Fruit fly (Drosophila melanogaster): Measurements from ENCODE around the gene ATPsynE.

ATPsynE gene

DNA sequence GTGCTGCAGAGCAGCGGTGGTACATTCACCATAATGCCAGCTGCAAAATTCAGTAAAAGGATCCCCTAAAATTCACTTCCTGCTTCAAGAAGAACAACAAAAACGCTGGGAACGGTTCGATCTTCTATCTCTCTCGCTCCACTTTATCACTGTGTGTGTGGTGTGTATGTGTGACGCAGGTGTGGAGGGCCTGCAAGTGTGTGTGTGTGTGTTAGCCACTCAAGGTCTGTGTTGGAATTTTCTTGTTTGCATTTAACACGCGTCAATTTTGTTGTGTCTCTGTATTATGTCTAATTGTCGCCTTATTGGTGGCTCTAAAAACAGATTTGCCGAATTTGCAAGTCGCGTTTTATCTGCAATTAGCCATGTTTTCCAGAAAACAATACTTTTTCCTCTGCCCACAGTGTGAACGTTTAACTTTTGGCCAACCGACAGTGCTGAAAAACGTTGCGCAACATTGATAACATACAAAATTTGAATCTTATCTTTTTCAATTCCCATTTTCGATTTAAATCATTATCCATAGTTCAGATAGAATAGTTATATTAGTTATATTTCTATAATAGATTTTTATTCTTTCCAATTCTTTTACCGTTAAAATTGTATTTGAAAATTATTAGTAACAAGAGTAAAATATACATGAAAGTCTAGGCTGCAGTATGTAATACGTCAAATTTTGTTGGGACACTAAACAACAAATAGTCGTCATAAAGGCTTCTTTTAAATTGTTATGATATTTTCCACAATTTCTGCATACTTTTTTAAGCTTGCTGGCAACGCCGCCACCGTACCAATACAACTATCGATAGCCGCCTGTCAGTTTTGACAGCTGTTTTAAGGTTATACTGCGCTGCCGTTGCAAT is at the start of gene ATPsynE, which contains the start of gene Afti (continued):
- no peak for TF ChIP-seq CG11723 (GFP tag; optimal IDR thresholded peaks at IDR 0.05)
- peak; percentile 76 for TF ChIP-seq row (GFP tag; IDR thresholded peaks at IDR 0.05)
- no peak for TF ChIP-seq gcm2 (GFP tag; optimal IDR thresholded peaks at IDR 0.05)
- no peak for TF ChIP-seq CG3726 (GFP tag; IDR thresholded peaks at IDR 0.05)
- no peak for TF ChIP-seq rib (GFP tag; IDR thresholded peaks at IDR 0.05)
- peak; percentile 65 for TF ChIP-seq Myb (GFP tag; optimal IDR thresholded peaks at IDR 0.05)
- peak; percentile 62 for TF ChIP-seq fd3F (GFP tag; optimal IDR thresholded peaks at IDR 0.05)
- TF ChIP-seq CG1647 (GFP tag; optimal IDR thresholded peaks at IDR 0.05): peak; percentile 58
- no peak for TF ChIP-seq wek (GFP tag; optimal IDR thresholded peaks at IDR 0.05)
- TF ChIP-seq CG14710 (tag; optimal IDR thresholded peaks at IDR 0.05): peak; percentile 83
- TF ChIP-seq Hand (GFP tag; optimal IDR thresholded peaks at IDR 0.05): no peak
- peak; percentile 72 for TF ChIP-seq CG14441 (GFP tag; IDR thresholded peaks at IDR 0.05)
- peak; percentile 46 for TF ChIP-seq CG10979 (tag; optimal IDR thresholded peaks at IDR 0.05)
- peak; percentile 65 for TF ChIP-seq ems (GFP tag; optimal IDR thresholded peaks at IDR 0.05)
- TF ChIP-seq CG11560 (tag; IDR thresholded peaks at IDR 0.05): peak; percentile 54; the same call in 1 of the 3 replicates
- TF ChIP-seq B-H1 (GFP tag; IDR thresholded peaks at IDR 0.05): peak; percentile 59; the same call in 1 of the 3 replicates
- TF ChIP-seq exex (tag; optimal IDR thresholded peaks at IDR 0.05): no peak
- TF ChIP-seq CG6854 (GFP tag; optimal IDR thresholded peaks at IDR 0.05): no peak
- TF ChIP-seq CTCF (GFP tag; optimal IDR thresholded peaks at IDR 0.05): peak; percentile 46
- TF ChIP-seq Drgx (GFP tag; IDR thresholded peaks at IDR 0.05): 0 out of 2 replicates have a peak, but pooled peaks have one; percentile 15
- peak; percentile 35 for TF ChIP-seq hbn (GFP tag; IDR thresholded peaks at IDR 0.05; ENCODE audit: partially characterized antibody)
- TF ChIP-seq CG2129 (GFP tag; IDR thresholded peaks at IDR 0.05; ENCODE audit: partially characterized antibody): peak; percentile 35; the same call in 1 of the 2 replicates
- no peak for TF ChIP-seq CG7839 (tag; optimal IDR thresholded peaks at IDR 0.05)
- TF ChIP-seq HLH4C (GFP tag; IDR thresholded peaks at IDR 0.05; ENCODE audit: partially characterized antibody): peak; percentile 59
- no peak for TF ChIP-seq schlank (tag; optimal IDR thresholded peaks at IDR 0.05)
- TF ChIP-seq dan (GFP tag; IDR thresholded peaks at IDR 0.05): no peak
- no peak for TF ChIP-seq CG31365 (tag; optimal IDR thresholded peaks at IDR 0.05)
- no peak for TF ChIP-seq pros (GFP tag; optimal IDR thresholded peaks at IDR 0.05)
- peak; percentile 38 for TF ChIP-seq NC2β (GFP tag; optimal IDR thresholded peaks at IDR 0.05)
- TF ChIP-seq CG13424 (tag; optimal IDR thresholded peaks at IDR 0.05): peak; percentile 71
- TF ChIP-seq CG8281 (tag; optimal IDR thresholded peaks at IDR 0.05): no peak
- TF ChIP-seq NK7.1 (GFP tag; optimal IDR thresholded peaks at IDR 0.05): no peak
- TF ChIP-seq Oaz (GFP tag; IDR thresholded peaks at IDR 0.05): 0 out of 2 replicates have a peak, but pooled peaks have one; percentile 11
- TF ChIP-seq CG2120 (GFP tag; optimal IDR thresholded peaks at IDR 0.05): peak; percentile 79
- TF ChIP-seq CG9817 (tag; optimal IDR thresholded peaks at IDR 0.05): peak; percentile 85
- peak; percentile 40 for TF ChIP-seq CG7987 (GFP tag; optimal IDR thresholded peaks at IDR 0.05)
- TF ChIP-seq pfk (GFP tag; optimal IDR thresholded peaks at IDR 0.05): no peak
- TF ChIP-seq CG30403 (GFP tag; optimal IDR thresholded peaks at IDR 0.05): peak; percentile 79
- no peak for TF ChIP-seq mld (GFP tag; IDR thresholded peaks at IDR 0.05; ENCODE audit: partially characterized antibody)
- peak; percentile 37; the same call in 1 of the 2 replicates for TF ChIP-seq wdn (GFP tag; IDR thresholded peaks at IDR 0.05)
- no peak for TF ChIP-seq CG11504 (tag; optimal IDR thresholded peaks at IDR 0.05)
- no peak for TF ChIP-seq Dfd (GFP tag; optimal IDR thresholded peaks at IDR 0.05)
- TF ChIP-seq sd (tag; optimal IDR thresholded peaks at IDR 0.05): peak; percentile 79
- TF ChIP-seq CG31224 (GFP tag; IDR thresholded peaks at IDR 0.05): peak; percentile 58; the same call in 1 of the 2 replicates
- peak; percentile 28; the same call in 1 of the 3 replicates for TF ChIP-seq CG34224 (GFP tag; IDR thresholded peaks at IDR 0.05; ENCODE audit: partially characterized antibody)
- peak; percentile 69 for TF ChIP-seq Chrac-16 (GFP tag; optimal IDR thresholded peaks at IDR 0.05)
- TF ChIP-seq CG10366 (GFP tag; IDR thresholded peaks at IDR 0.05): peak; percentile 59
- TF ChIP-seq HLH54F (GFP tag; optimal IDR thresholded peaks at IDR 0.05): peak; percentile 72
